Worm (Caenorhabditis elegans): ENCODE results near the gene pkc-2.

The pkc-2 gene

DNA sequence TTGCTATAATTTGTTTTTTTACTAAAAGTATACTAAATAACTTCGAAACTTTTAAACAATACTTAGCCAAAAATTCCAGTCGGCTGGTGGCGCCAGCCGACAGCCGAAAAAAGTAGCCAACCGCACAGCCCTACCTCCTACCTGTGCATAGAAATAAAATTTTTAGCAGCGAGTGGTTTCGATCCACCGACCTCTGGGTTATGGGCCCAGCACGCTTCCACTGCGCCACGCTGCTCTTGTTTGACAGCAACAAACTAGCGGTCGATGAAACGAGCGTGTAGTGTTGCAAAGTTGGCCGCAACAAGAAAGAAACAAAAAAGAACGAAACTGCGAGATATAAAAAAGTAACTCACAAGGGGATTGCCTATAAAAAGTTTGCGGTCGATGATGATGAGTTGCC is 8.4 kb downstream of the pkc-2 start (continued):
- TF ChIP-seq nfya-2 (GFP tag; IDR thresholded peaks at IDR 0.05) = no peak
- TF ChIP-seq lag-1 (GFP tag; IDR thresholded peaks at IDR 0.05) = no peak
- TF ChIP-seq C17E4.6 (GFP tag; IDR thresholded peaks at IDR 0.05) = no peak
- no peak for TF ChIP-seq hlh-12 (tag; optimal IDR thresholded peaks at IDR 0.05)
- no peak for TF ChIP-seq tbx-9 (tag; optimal IDR thresholded peaks at IDR 0.05; ENCODE audit: borderline replicate concordance)
- TF ChIP-seq T26A5.8 (tag; optimal IDR thresholded peaks at IDR 0.05) = no peak
- no peak for TF ChIP-seq ztf-28 (GFP tag; IDR thresholded peaks at IDR 0.05)
- no peak for TF ChIP-seq ekl-4 (GFP tag; IDR thresholded peaks at IDR 0.05)
- no peak for TF ChIP-seq T07F8.4 (tag; optimal IDR thresholded peaks at IDR 0.05)
- TF ChIP-seq F39B2.1 (GFP tag; IDR thresholded peaks at IDR 0.05) = 0 out of 2 replicates have a peak, but pooled peaks have one; percentile 41
- no peak; the same call in 1 of the 2 replicates for TF ChIP-seq D2030.7 (GFP tag; IDR thresholded peaks at IDR 0.05)
- peak; percentile 53; the same call in 1 of the 2 replicates for TF ChIP-seq egrh-3 (GFP tag; IDR thresholded peaks at IDR 0.05)
- TF ChIP-seq Y53F4B.3 (GFP tag; IDR thresholded peaks at IDR 0.05) = no peak
- TF ChIP-seq ztf-3 (GFP tag; optimal IDR thresholded peaks at IDR 0.05) = no peak
- peak; percentile 24 to 27 for TF ChIP-seq let-607 (tag; optimal IDR thresholded peaks at IDR 0.05)
- 0 out of 2 replicates have a peak, but pooled peaks have one; percentile 16 for TF ChIP-seq B0336.3 (GFP tag; IDR thresholded peaks at IDR 0.05)
- no peak for TF ChIP-seq dpl-1 (GFP tag; optimal IDR thresholded peaks at IDR 0.05)
- no peak for TF ChIP-seq zfh-2 (GFP tag; conservative IDR thresholded peaks at IDR 0.05)
- peak; percentile 18 for TF ChIP-seq ceh-27 (GFP tag; optimal IDR thresholded peaks at IDR 0.05)
- peak; percentile 67 for TF ChIP-seq hmg-1.2 (GFP tag; IDR thresholded peaks at IDR 0.05)
- no peak for TF ChIP-seq pha-4 (tag; optimal IDR thresholded peaks at IDR 0.05)
- TF ChIP-seq ceh-58 (GFP tag; IDR thresholded peaks at IDR 0.05) = no peak
- no peak for TF ChIP-seq egl-44 (GFP tag; IDR thresholded peaks at IDR 0.05)
- no peak for TF ChIP-seq dpff-1 (tag; optimal IDR thresholded peaks at IDR 0.05)
- TF ChIP-seq sdz-38 (tag; optimal IDR thresholded peaks at IDR 0.05) = no peak
- no peak for TF ChIP-seq akir-1 (GFP tag; optimal IDR thresholded peaks at IDR 0.05)
- TF ChIP-seq hrde-1 (tag; optimal IDR thresholded peaks at IDR 0.05; ENCODE audit: borderline replicate concordance) = no peak
- TF ChIP-seq nhr-120 (GFP tag; IDR thresholded peaks at IDR 0.05) = no peak
- no peak for TF ChIP-seq ztf-6 (GFP tag; IDR thresholded peaks at IDR 0.05)
- peak; percentile 63 for TF ChIP-seq mes-4 (tag; optimal IDR thresholded peaks at IDR 0.05)
- TF ChIP-seq aptf-3 (GFP tag; IDR thresholded peaks at IDR 0.05) = no peak
- TF ChIP-seq rcor-1 (GFP tag; IDR thresholded peaks at IDR 0.05) = peak; percentile 50; the same call in 1 of the 2 replicates
- TF ChIP-seq ztf-25 (GFP tag; IDR thresholded peaks at IDR 0.05) = no peak
- peak; percentile 92 for TF ChIP-seq tbp1 (GFP tag; optimal IDR thresholded peaks at IDR 0.05)
- no peak for TF ChIP-seq lsy-27 (tag; optimal IDR thresholded peaks at IDR 0.05; ENCODE audit: borderline replicate concordance, insufficient read depth)
- no peak for TF ChIP-seq sptf-2 (GFP tag; optimal IDR thresholded peaks at IDR 0.05)
- no peak for TF ChIP-seq mel-28 (tag; optimal IDR thresholded peaks at IDR 0.05; ENCODE audit: borderline replicate concordance)
- peak; percentile 84 for TF ChIP-seq mxl-1 (tag; optimal IDR thresholded peaks at IDR 0.05)
- TF ChIP-seq Y79H2A.3 (GFP tag; conservative IDR thresholded peaks at IDR 0.05) = no peak
- no peak for TF ChIP-seq bed-2 (GFP tag; IDR thresholded peaks at IDR 0.05)
- TF ChIP-seq C06A6.2 (GFP tag; conservative IDR thresholded peaks at IDR 0.05) = no peak
- no peak for TF ChIP-seq egl-18 (GFP tag; IDR thresholded peaks at IDR 0.05)
- no peak; the same call in 1 of the 2 replicates for TF ChIP-seq dox-1 (GFP tag; IDR thresholded peaks at IDR 0.05)
- TF ChIP-seq ztf-18 (tag; optimal IDR thresholded peaks at IDR 0.05) = peak; percentile 57
- no peak for TF ChIP-seq ceh-40 (GFP tag; IDR thresholded peaks at IDR 0.05)
- peak; percentile 34 for TF ChIP-seq athp-1 (tag; optimal IDR thresholded peaks at IDR 0.05)
- TF ChIP-seq B0261.1 (tag; optimal IDR thresholded peaks at IDR 0.05) = peak; percentile 84
- TF ChIP-seq cebp-1 (GFP tag; IDR thresholded peaks at IDR 0.05) = no peak
- TF ChIP-seq cebp-1 (tag; optimal IDR thresholded peaks at IDR 0.05) = peak; percentile 64
- no peak for TF ChIP-seq ccch-3 (GFP tag; optimal IDR thresholded peaks at IDR 0.05)
